Worm (Caenorhabditis elegans) whole organism, midembryonic: ENCODE measurements around the gene clec-129.

Experiments
- T22C8.4 ChIP-seq: fragments of 200-800 bp; sonication (Bioruptor generic); IDR thresholded peaks from 2 replicates; pipeline ENCODE4 v1.3.6; 2022; ENCODE audit warnings: missing genetic modification characterization, missing compliant biosample characterization
- cog-1 ChIP-seq: sonication (generic microtip); optimal IDR thresholded peaks from 2 replicates; lab custom pipeline; 2016; ENCODE audit warnings: missing genetic modification characterization, missing compliant biosample characterization
- flt-1 ChIP-seq: fragments of 200-800 bp; sonication (Bioruptor generic); IDR thresholded peaks from 2 replicates; pipeline ENCODE4 v1.3.6; 2022; ENCODE audit warnings: missing genetic modification characterization, missing compliant biosample characterization
- klf-2 ChIP-seq: fragments of 200-800 bp; sonication (Bioruptor generic); conservative IDR thresholded peaks from 2 replicates; pipeline ENCODE4 v1.3.6; 2022; ENCODE audit warnings: missing genetic modification reagents, missing genetic modification characterization, missing compliant biosample characterization
- ref-1 ChIP-seq: fragments of 200-800 bp; sonication (Bioruptor generic); conservative IDR thresholded peaks from 2 replicates; pipeline ENCODE4 v1.3.6; 2022; ENCODE audit warnings: missing genetic modification reagents, missing genetic modification characterization, missing compliant biosample characterization
- tab-1 ChIP-seq: fragments of 200-800 bp; sonication (Bioruptor generic); IDR thresholded peaks from 2 replicates; pipeline ENCODE4 v1.3.6; 2022; ENCODE audit warnings: missing genetic modification characterization, missing compliant biosample characterization
- ztf-23 ChIP-seq: fragments of 200-800 bp; sonication (Bioruptor generic); IDR thresholded peaks from 2 replicates; pipeline ENCODE4 v1.3.6; 2022; ENCODE audit warnings: missing genetic modification reagents, missing genetic modification characterization, missing compliant biosample characterization

ce11 chrII:3578121-3578520 lies 6.8 kb downstream of the clec-129 start, which contains the start of gene clec-133:
- TF ChIP-seq T22C8.4 (GFP tag; lab: Robert Waterston, UW) (no peak), cog-1 (tag; lab: Kevin White, UChicago) (no peak), flt-1 (GFP tag; lab: Robert Waterston, UW) (no peak), ref-1 (GFP tag; lab: Robert Waterston, UW) (no peak), ztf-23 (GFP tag; lab: Robert Waterston, UW) (no peak), tab-1 (GFP tag; lab: Robert Waterston, UW) (no peak), klf-2 (GFP tag; lab: Robert Waterston, UW) (no peak)
